Worm (Caenorhabditis elegans): ENCODE results near the gene oac-46.

The oac-46 gene

ce11 chrII:8848984-8849383, 2.9 kb downstream of the oac-46 start:
- TF ChIP-seq ekl-4 (GFP tag; IDR thresholded peaks at IDR 0.05) (no peak), B0336.3 (GFP tag; IDR thresholded peaks at IDR 0.05) (no peak), ztf-28 (GFP tag; IDR thresholded peaks at IDR 0.05) (no peak), mel-28 (tag; optimal IDR thresholded peaks at IDR 0.05; ENCODE audit: borderline replicate concordance) (no peak), aptf-3 (GFP tag; IDR thresholded peaks at IDR 0.05) (no peak), B0261.1 (tag; optimal IDR thresholded peaks at IDR 0.05) (no peak), nfya-2 (GFP tag; IDR thresholded peaks at IDR 0.05) (no peak), Y79H2A.3 (GFP tag; conservative IDR thresholded peaks at IDR 0.05) (no peak), cebp-2 (GFP tag; IDR thresholded peaks at IDR 0.05) (no peak), lin-40 (tag; optimal IDR thresholded peaks at IDR 0.05) (no peak), cebp-1 (GFP tag; IDR thresholded peaks at IDR 0.05) (no peak), cebp-1 (tag; optimal IDR thresholded peaks at IDR 0.05) (no peak), tbp1 (GFP tag; optimal IDR thresholded peaks at IDR 0.05) (no peak), ceh-100 (GFP tag; IDR thresholded peaks at IDR 0.05) (no peak), F55B11.4 (tag; optimal IDR thresholded peaks at IDR 0.05; ENCODE audit: borderline replicate concordance, insufficient read depth) (no peak), lsy-27 (tag; optimal IDR thresholded peaks at IDR 0.05; ENCODE audit: borderline replicate concordance, insufficient read depth) (no peak), lin-54 (GFP tag; optimal IDR thresholded peaks at IDR 0.05) (no peak), lin-35 (GFP tag; optimal IDR thresholded peaks at IDR 0.05) (no peak), pbrm-1 (GFP tag; IDR thresholded peaks at IDR 0.05) (no peak), F39B2.1 (GFP tag; IDR thresholded peaks at IDR 0.05) (no peak), dox-1 (GFP tag; IDR thresholded peaks at IDR 0.05) (no peak)

- TF ChIP-seq unc-62 (GFP tag; optimal IDR thresholded peaks at IDR 0.05), result no peak
- TF ChIP-seq hrde-1 (tag; optimal IDR thresholded peaks at IDR 0.05; ENCODE audit: borderline replicate concordance), result no peak
- TF ChIP-seq ets-4 (GFP tag; optimal IDR thresholded peaks at IDR 0.05), result no peak
These were observed 6.0 kb downstream of the oac-46 start for ce11 chrII:8845932-8846331.

DNA sequence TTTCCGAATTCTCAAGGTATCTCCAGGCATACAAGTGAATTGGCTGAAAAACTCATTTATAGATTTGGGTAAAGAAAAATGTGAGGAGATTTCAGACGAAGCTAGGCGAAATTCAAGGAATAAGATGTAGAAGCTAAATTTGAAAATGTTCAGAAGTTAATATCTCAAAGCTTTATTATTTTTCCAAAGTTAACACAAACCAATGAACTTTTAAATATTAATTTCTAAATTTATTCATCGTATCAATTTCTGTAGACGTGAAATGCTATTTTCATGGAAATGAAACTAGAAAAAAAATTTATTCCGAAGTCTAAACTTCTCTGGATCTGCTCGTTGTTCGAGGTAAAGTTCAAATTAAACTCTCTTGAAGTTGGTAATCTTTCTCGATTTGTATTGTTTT, 6.6 kb downstream of the oac-46 start, which contains the start of gene agxt-1:
Gene agxt-1 (plus strand): TSS at position 301 of the 400 bp plus-strand sequence.
- TF ChIP-seq dox-1 (GFP tag; IDR thresholded peaks at IDR 0.05), result no peak
- TF ChIP-seq cebp-1 (GFP tag; IDR thresholded peaks at IDR 0.05), result no peak
- TF ChIP-seq cebp-1 (tag; optimal IDR thresholded peaks at IDR 0.05), result no peak
- no peak for TF ChIP-seq lin-54 (GFP tag; optimal IDR thresholded peaks at IDR 0.05)

DNA sequence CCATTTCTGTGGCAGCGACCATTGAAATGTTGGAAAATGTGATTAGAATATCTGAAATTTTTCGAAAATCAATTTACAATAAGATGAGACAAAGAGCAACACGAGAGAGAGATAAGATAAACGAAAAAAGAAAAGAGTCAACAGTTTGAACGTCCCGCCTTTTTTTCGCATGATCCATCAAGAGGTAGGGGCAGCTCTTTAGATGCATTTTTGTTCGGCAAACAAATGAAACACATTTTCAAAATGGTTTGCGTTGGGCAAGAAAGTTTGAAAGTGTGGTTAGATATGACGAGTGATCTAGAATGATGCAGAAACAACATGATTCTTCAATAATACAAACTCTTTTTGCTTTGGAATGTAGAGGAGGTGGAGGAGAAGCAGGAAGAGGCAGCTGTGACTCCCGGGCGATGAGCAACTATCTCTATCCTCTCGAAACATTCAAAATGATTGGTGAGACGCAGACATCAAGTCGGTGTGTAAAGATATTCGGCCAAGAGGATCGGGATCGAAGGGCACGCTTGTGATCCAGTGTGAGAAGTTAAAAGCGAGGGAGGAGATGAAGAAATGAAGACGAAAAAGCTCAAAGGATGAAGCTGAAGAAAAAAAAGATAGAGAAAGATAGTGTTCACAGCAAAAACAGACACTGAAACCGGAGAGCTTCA, 7.3 kb downstream of the oac-46 start, which contains the start of gene F46C5.6:
Gene F46C5.6 (minus strand): TSS at position 51 of the 662 bp plus-strand sequence.
- no peak for TF ChIP-seq let-526 (GFP tag; IDR thresholded peaks at IDR 0.05)
- TF ChIP-seq attf-6 (GFP tag; IDR thresholded peaks at IDR 0.05), result no peak
- no peak for TF ChIP-seq gei-17 (GFP tag; optimal IDR thresholded peaks at IDR 0.05)
- TF ChIP-seq Y56A3A.18 (GFP tag; IDR thresholded peaks at IDR 0.05), result no peak
- no peak for TF ChIP-seq die-1 (tag; optimal IDR thresholded peaks at IDR 0.05)
- no peak for TF ChIP-seq dpff-1 (tag; optimal IDR thresholded peaks at IDR 0.05)
- no peak for TF ChIP-seq ets-4 (GFP tag; optimal IDR thresholded peaks at IDR 0.05)
- TF ChIP-seq B0261.1 (tag; optimal IDR thresholded peaks at IDR 0.05), result no peak
- TF ChIP-seq cebp-1 (GFP tag; IDR thresholded peaks at IDR 0.05), result no peak
- TF ChIP-seq cebp-1 (tag; optimal IDR thresholded peaks at IDR 0.05), result no peak
- no peak for TF ChIP-seq nfya-2 (GFP tag; IDR thresholded peaks at IDR 0.05)
- no peak for TF ChIP-seq rcor-1 (GFP tag; IDR thresholded peaks at IDR 0.05)
- TF ChIP-seq F37B4.10 (GFP tag; IDR thresholded peaks at IDR 0.05), result no peak
- no peak for TF ChIP-seq ceh-91 (GFP tag; IDR thresholded peaks at IDR 0.05)
- no peak for TF ChIP-seq D2030.7 (GFP tag; IDR thresholded peaks at IDR 0.05)
- TF ChIP-seq somi-1 (GFP tag; optimal IDR thresholded peaks at IDR 0.05), result no peak
- no peak for TF ChIP-seq ama-1 (optimal IDR thresholded peaks at IDR 0.05)
- TF ChIP-seq ama-1 (GFP tag; optimal IDR thresholded peaks at IDR 0.05), result no peak
- TF ChIP-seq madf-6 (GFP tag; IDR thresholded peaks at IDR 0.05), result no peak
